Worm (Caenorhabditis elegans) whole organism, L4 larva: ENCODE results near the gene spl-1.

ENCODE experiments used
- D1046.2 ChIP-seq: fragments of 200-800 bp; sonication (Bioruptor generic); IDR thresholded peaks from 2 replicates; pipeline ENCODE4 v1.3.6; 2022; ENCODE audit warnings: missing genetic modification characterization, missing compliant biosample characterization
- F26F4.8 ChIP-seq: fragments of 200-800 bp; sonication (Bioruptor generic); conservative IDR thresholded peaks from 2 replicates; pipeline ENCODE4 v1.3.6; 2022; ENCODE audit warnings: missing genetic modification characterization, missing compliant biosample characterization
- F37D6.2 ChIP-seq: sonication (generic microtip); optimal IDR thresholded peaks from 2 replicates; lab custom pipeline; 2016; ENCODE audit warnings: mild to moderate bottlenecking, missing genetic modification characterization, missing compliant biosample characterization
- F49E8.2 ChIP-seq: sonication (generic microtip); optimal IDR thresholded peaks from 2 replicates; lab custom pipeline; 2016; ENCODE audit warnings: missing compliant biosample characterization, mild to moderate bottlenecking, missing genetic modification characterization, borderline replicate concordance
- R02D3.7 ChIP-seq: fragments of 150-350 bp; sonication (generic microtip); optimal IDR thresholded peaks from 3 replicates; lab custom pipeline; 2014; ENCODE audit warnings: missing biosample characterization, missing genetic modification characterization
- T20F7.1 ChIP-seq: fragments of 200-800 bp; sonication (Bioruptor generic); optimal IDR thresholded peaks from 2 replicates; lab custom pipeline; 2018; ENCODE audit warnings: mild to moderate bottlenecking, missing genetic modification characterization, missing compliant biosample characterization
- Y48G9A.11 ChIP-seq: fragments of 200-800 bp; sonication (Bioruptor generic); IDR thresholded peaks from 2 replicates; pipeline ENCODE4 v1.3.6; 2022; ENCODE audit warnings: missing genetic modification reagents, missing genetic modification characterization, missing compliant biosample characterization
- Y5F2A.4 ChIP-seq: fragments of 200-800 bp; sonication (Bioruptor generic); optimal IDR thresholded peaks from 2 replicates; lab custom pipeline; 2018; ENCODE audit warnings: mild to moderate bottlenecking, missing genetic modification characterization, missing compliant biosample characterization
- aha-1 ChIP-seq: fragments of 150-350 bp; peaks from one replicate; lab custom pipeline; 2014; ENCODE audit warnings: missing biosample characterization, missing genetic modification characterization
- ceh-82 ChIP-seq: sonication (generic microtip); optimal IDR thresholded peaks from 2 replicates; lab custom pipeline; 2017; ENCODE audit warnings: missing biosample characterization, missing genetic modification characterization
- ces-1 ChIP-seq: fragments of 150-350 bp; sonication (generic microtip); optimal IDR thresholded peaks from 4 replicates; lab custom pipeline; 2014; ENCODE audit warnings: missing biosample characterization, missing genetic modification reagents, missing genetic modification characterization
- ctbp-1 ChIP-seq: fragments of 200-800 bp; sonication (Bioruptor generic); IDR thresholded peaks from 2 replicates; pipeline ENCODE4 v1.3.6; 2022; ENCODE audit warnings: missing genetic modification reagents, missing genetic modification characterization, missing compliant biosample characterization
- dmd-6 ChIP-seq: fragments of 200-800 bp; sonication (Bioruptor generic); IDR thresholded peaks from 2 replicates; pipeline ENCODE4 v1.3.6; 2022; ENCODE audit warnings: missing genetic modification reagents, missing genetic modification characterization, missing compliant biosample characterization
- duxl-1 ChIP-seq: sonication (generic microtip); optimal IDR thresholded peaks from 2 replicates; lab custom pipeline; 2016; ENCODE audit warnings: mild to moderate bottlenecking, missing genetic modification characterization, moderate library complexity, missing compliant biosample characterization; ENCODE audit not compliant: poor library complexity
- dve-1 ChIP-seq: sonication (generic microtip); optimal IDR thresholded peaks from 2 replicates; lab custom pipeline; 2017; ENCODE audit warnings: antibody characterized with exemption, mild to moderate bottlenecking, missing genetic modification characterization, missing compliant biosample characterization; ENCODE audit not compliant: insufficient read depth
- egl-43 ChIP-seq: fragments of 200-800 bp; sonication (Bioruptor generic); IDR thresholded peaks from 2 replicates; pipeline ENCODE4 v1.3.6; 2022; ENCODE audit warnings: missing genetic modification reagents, missing genetic modification characterization, missing compliant biosample characterization
- fos-1 ChIP-seq: fragments of 150-350 bp; optimal IDR thresholded peaks from 2 replicates; lab custom pipeline; 2014; ENCODE audit warnings: missing biosample characterization, missing genetic modification characterization
- hif-1 ChIP-seq, 2 experiments: sonication (generic microtip); optimal IDR thresholded peaks; 2 replicates each; lab custom pipeline; 2016 to 2017; ENCODE audit warnings: missing compliant biosample characterization in 2 of 2, missing genetic modification characterization in 2 of 2, missing genetic modification reagents in 2 of 2, missing genotype in 2 of 2, mild to moderate bottlenecking in 1 of 2
- hlh-11 ChIP-seq: fragments of 200-800 bp; sonication (Bioruptor generic); optimal IDR thresholded peaks from 2 replicates; lab custom pipeline; 2018; ENCODE audit warnings: mild to moderate bottlenecking, missing genetic modification characterization, missing compliant biosample characterization
- hlh-30 ChIP-seq: sonication (generic microtip); optimal IDR thresholded peaks from 2 replicates; lab custom pipeline; 2017; ENCODE audit warnings: antibody characterized with exemption, mild to moderate bottlenecking, missing genetic modification characterization, missing compliant biosample characterization; ENCODE audit not compliant: insufficient read depth
- hmg-1.1 ChIP-seq: fragments of 200-800 bp; sonication (Bioruptor generic); IDR thresholded peaks from 2 replicates; pipeline ENCODE4 v1.3.6; 2022; ENCODE audit warnings: missing genetic modification reagents, missing genetic modification characterization, missing compliant biosample characterization
- lin-13 ChIP-seq: fragments of 150-350 bp; optimal IDR thresholded peaks from 2 replicates; lab custom pipeline; 2014; ENCODE audit warnings: missing biosample characterization, missing genetic modification reagents, missing genetic modification characterization
- lin-38 ChIP-seq: fragments of 200-800 bp; sonication (Bioruptor generic); IDR thresholded peaks from 2 replicates; pipeline ENCODE4 v1.3.6; 2022; ENCODE audit warnings: missing genetic modification reagents, missing genetic modification characterization, missing compliant biosample characterization
- lir-3 ChIP-seq: sonication (generic microtip); optimal IDR thresholded peaks from 2 replicates; lab custom pipeline; 2016; ENCODE audit warnings: mild to moderate bottlenecking, missing genetic modification characterization, missing compliant biosample characterization
- mdl-1 ChIP-seq, 2 experiments: fragments of 150-350 bp in 1 of 2; sonication (generic microtip) in 1 of 2; optimal IDR thresholded peaks; 2 replicates each; lab custom pipeline; 2014 to 2017; ENCODE audit warnings: missing biosample characterization in 2 of 2, missing genetic modification characterization in 2 of 2
- mep-1 ChIP-seq: fragments of 150-350 bp; sonication (generic microtip); optimal IDR thresholded peaks from 3 replicates; lab custom pipeline; 2014; ENCODE audit warnings: missing biosample characterization, missing genetic modification characterization
- mes-2 ChIP-seq: sonication (generic microtip); optimal IDR thresholded peaks from 2 replicates; lab custom pipeline; 2016; ENCODE audit warnings: missing genotype, mild to moderate bottlenecking, missing genetic modification characterization, missing compliant biosample characterization; ENCODE audit not compliant: poor library complexity, severe bottlenecking
- mxl-2 ChIP-seq: fragments of 200-800 bp; sonication (Bioruptor generic); conservative IDR thresholded peaks from 2 replicates; pipeline ENCODE4 v1.3.6; 2022; ENCODE audit warnings: missing genetic modification reagents, missing genetic modification characterization, missing compliant biosample characterization
- nhr-10 ChIP-seq: fragments of 150-350 bp; optimal IDR thresholded peaks from 2 replicates; lab custom pipeline; 2014; ENCODE audit warnings: missing biosample characterization, missing genetic modification characterization
- nhr-11 ChIP-seq: fragments of 150-350 bp; optimal IDR thresholded peaks from 2 replicates; lab custom pipeline; 2014; ENCODE audit warnings: missing biosample characterization, missing genetic modification characterization
- nhr-28 ChIP-seq: fragments of 150-350 bp; optimal IDR thresholded peaks from 2 replicates; lab custom pipeline; 2014; ENCODE audit warnings: missing biosample characterization, missing genetic modification characterization
- nhr-48 ChIP-seq: sonication (generic microtip); optimal IDR thresholded peaks from 2 replicates; lab custom pipeline; 2016; ENCODE audit warnings: mild to moderate bottlenecking, missing genetic modification characterization, missing compliant biosample characterization
- pqm-1 ChIP-seq: sonication (generic microtip); optimal IDR thresholded peaks from 2 replicates; lab custom pipeline; 2017; ENCODE audit warnings: missing biosample characterization, missing genetic modification characterization
- rbr-2 ChIP-seq: sonication (generic microtip); optimal IDR thresholded peaks from 2 replicates; lab custom pipeline; 2016; ENCODE audit warnings: missing genotype, missing genetic modification characterization, missing compliant biosample characterization
- set-16 ChIP-seq: fragments of 200-800 bp; sonication (Bioruptor generic); IDR thresholded peaks from 2 replicates; pipeline ENCODE4 v1.3.6; 2022; ENCODE audit warnings: missing genetic modification reagents, missing genetic modification characterization, missing compliant biosample characterization
- skn-1 ChIP-seq: fragments of 150-350 bp; optimal IDR thresholded peaks from 2 replicates; lab custom pipeline; 2014; ENCODE audit warnings: missing biosample characterization, missing genetic modification characterization
- snpc-4 ChIP-seq: fragments of 150-350 bp; optimal IDR thresholded peaks from 2 replicates; lab custom pipeline; 2014; ENCODE audit warnings: missing biosample characterization, missing genetic modification characterization
- spr-3 ChIP-seq: fragments of 200-800 bp; sonication (Bioruptor generic); optimal IDR thresholded peaks from 2 replicates; lab custom pipeline; 2018; ENCODE audit warnings: mild to moderate bottlenecking, missing genetic modification characterization, missing compliant biosample characterization
- tag-97 ChIP-seq: fragments of 200-800 bp; sonication (Bioruptor generic); IDR thresholded peaks from 2 replicates; pipeline ENCODE4 v1.3.6; 2022; ENCODE audit warnings: missing genetic modification characterization, missing compliant biosample characterization
- unc-130 ChIP-seq: sonication (generic microtip); optimal IDR thresholded peaks from 2 replicates; lab custom pipeline; 2016; ENCODE audit warnings: missing genetic modification reagents, missing genetic modification characterization, missing compliant biosample characterization
- unc-39 ChIP-seq: sonication (generic microtip); optimal IDR thresholded peaks from 2 replicates; lab custom pipeline; 2017; ENCODE audit warnings: missing biosample characterization, missing genetic modification characterization
- unc-62 ChIP-seq, 3 experiments: fragments of 150-350 bp in 1 of 3; sonication (generic microtip); optimal IDR thresholded peaks in 2 of 3; peaks in 1 of 3; 1 replicate in 1 of 3; 2 replicates in 2 of 3; lab custom pipeline; 2014 to 2017; ENCODE audit warnings: missing biosample characterization in 3 of 3, missing genetic modification characterization in 3 of 3, missing genetic modification reagents in 3 of 3, missing genotype in 1 of 3
- zfp-3 ChIP-seq: fragments of 200-800 bp; sonication (Bioruptor generic); conservative IDR thresholded peaks from 2 replicates; pipeline ENCODE4 v1.3.6; 2022; ENCODE audit warnings: missing genetic modification reagents, missing genetic modification characterization, missing compliant biosample characterization
- zip-2 ChIP-seq: fragments of 150-350 bp; optimal IDR thresholded peaks from 2 replicates; lab custom pipeline; 2014; ENCODE audit warnings: missing biosample characterization, missing genetic modification characterization
- ztf-7 ChIP-seq: fragments of 150-350 bp; optimal IDR thresholded peaks from 2 replicates; lab custom pipeline; 2014; ENCODE audit warnings: missing biosample characterization, missing genetic modification characterization

Gene spl-1

ce11 chrIV:373963-374362 lies 9.0 kb downstream of the spl-1 start:
- TF ChIP-seq unc-62 (GFP tag; optimal IDR thresholded peaks at IDR 0.05 in 1 of 2; lab: Kevin White, UChicago) (peak in 1 of 2 experiments; percentile 92), unc-62 (tag; optimal IDR thresholded peaks at IDR 0.05; lab: Kevin White, UChicago) (no peak), ctbp-1 (GFP tag; lab: Robert Waterston, UW) (no peak)

ce11 chrIV:372146-372789 lies 10.7 kb downstream of the spl-1 start:
- TF ChIP-seq hlh-11 (tag; lab: Kevin White, UChicago), result peak; percentile 10
- no peak for TF ChIP-seq F49E8.2 (tag; lab: Kevin White, UChicago)
- TF ChIP-seq hlh-30 (tag; lab: Kevin White, UChicago), result peak; percentile 52
- TF ChIP-seq ceh-82 (tag; lab: Kevin White, UChicago), result no peak
- TF ChIP-seq mes-2 (tag; lab: Kevin White, UChicago), result peak; percentile 47
- peak; percentile 29 for TF ChIP-seq dve-1
- peak; percentile 30 for TF ChIP-seq aha-1 (tag; lab: Kevin White, UChicago)
- TF ChIP-seq F26F4.8 (GFP tag; lab: Robert Waterston, UW), result no peak
- peak; percentile 51 for TF ChIP-seq lin-38 (GFP tag; lab: Robert Waterston, UW)

ce11 chrIV:366406-366805 lies 16.6 kb downstream of the spl-1 start:
- TF ChIP-seq nhr-11 (tag; lab: Kevin White, UChicago) (no peak), ces-1 (GFP tag; lab: Kevin White, UChicago) (no peak), F37D6.2 (tag; lab: Kevin White, UChicago) (no peak), mes-2 (tag; lab: Kevin White, UChicago) (no peak), spr-3 (GFP tag; lab: Kevin White, UChicago) (no peak), Y48G9A.11 (GFP tag; lab: Robert Waterston, UW) (no peak), unc-39 (tag; lab: Kevin White, UChicago) (no peak), tag-97 (GFP tag; lab: Robert Waterston, UW) (no peak), fos-1 (tag; lab: Kevin White, UChicago) (no peak), skn-1 (no peak), set-16 (no peak), duxl-1 (tag; lab: Kevin White, UChicago) (no peak), pqm-1 (tag; lab: Kevin White, UChicago) (no peak), dmd-6 (GFP tag; lab: Robert Waterston, UW) (no peak), zfp-3 (GFP tag; lab: Robert Waterston, UW) (no peak), unc-130 (GFP tag; lab: Kevin White, UChicago) (no peak), aha-1 (tag; lab: Kevin White, UChicago) (peak; percentile 90), lin-13 (GFP tag; lab: Kevin White, UChicago) (no peak), lir-3 (tag; lab: Kevin White, UChicago) (no peak), snpc-4 (tag; lab: Kevin White, UChicago) (no peak), mdl-1 (tag; optimal IDR thresholded peaks at IDR 0.05; lab: Kevin White, UChicago) (peak in 1 of 2 experiments; percentile 49), T20F7.1 (GFP tag; lab: Kevin White, UChicago) (no peak), mxl-2 (GFP tag; lab: Robert Waterston, UW) (no peak), hlh-30 (tag; lab: Kevin White, UChicago) (peak; percentile 32), mep-1 (tag; lab: Kevin White, UChicago) (peak; percentile 37), Y5F2A.4 (GFP tag; lab: Kevin White, UChicago) (no peak), nhr-28 (peak; percentile 13), hmg-1.1 (GFP tag; lab: Robert Waterston, UW) (no peak), egl-43 (GFP tag; lab: Robert Waterston, UW) (no peak), ztf-7 (tag; lab: Kevin White, UChicago) (no peak), unc-62 (GFP tag; optimal IDR thresholded peaks at IDR 0.05 in 1 of 2; lab: Kevin White, UChicago) (peak in 1 of 2 experiments; percentile 91), unc-62 (tag; optimal IDR thresholded peaks at IDR 0.05; lab: Kevin White, UChicago) (no peak), rbr-2 (peak; percentile 53), F26F4.8 (GFP tag; lab: Robert Waterston, UW) (no peak), nhr-10 (tag; lab: Kevin White, UChicago) (no peak), nhr-48 (tag; lab: Kevin White, UChicago) (no peak), R02D3.7 (tag; lab: Kevin White, UChicago) (no peak), zip-2 (tag; lab: Kevin White, UChicago) (no peak), D1046.2 (GFP tag; lab: Robert Waterston, UW) (no peak), hif-1 (tag; optimal IDR thresholded peaks at IDR 0.05; lab: Kevin White, UChicago) (no peak)
